Fruit fly (Drosophila melanogaster): Measurements from ENCODE around the gene Epg5.

Gene Epg5

dm6 chr3R:18732381-18732780 lies 26.3 kb downstream of the Epg5 start, which contains the start of gene CG14302:
TSS of gene CG14302 (plus strand) at chr3R:18732681.
- TF ChIP-seq Nf-YA (GFP tag; IDR thresholded peaks at IDR 0.05) (no peak), CG17802 (tag; optimal IDR thresholded peaks at IDR 0.05) (no peak), Trl (optimal IDR thresholded peaks at IDR 0.05) (no peak), Trl (GFP tag; optimal IDR thresholded peaks at IDR 0.05) (no peak), Neu2 (GFP tag; optimal IDR thresholded peaks at IDR 0.05; ENCODE audit: borderline replicate concordance) (no peak), fu2 (GFP tag; optimal IDR thresholded peaks at IDR 0.05) (no peak), aop (GFP tag; IDR thresholded peaks at IDR 0.05) (no peak), Jarid2 (GFP tag; optimal IDR thresholded peaks at IDR 0.05) (no peak), phol (tag; optimal IDR thresholded peaks at IDR 0.05) (no peak), gsb (GFP tag; IDR thresholded peaks at IDR 0.05) (no peak), danr (GFP tag; IDR thresholded peaks at IDR 0.05) (no peak)

dm6 chr3R:18731241-18731640 lies 27.4 kb downstream of the Epg5 start:
- TF ChIP-seq Gug (GFP tag; IDR thresholded peaks at IDR 0.05) (no peak), pzg (GFP tag; optimal IDR thresholded peaks at IDR 0.05) (peak; percentile 2), sna (GFP tag; IDR thresholded peaks at IDR 0.05; ENCODE audit: partially characterized antibody) (no peak), CG15073 (GFP tag; optimal IDR thresholded peaks at IDR 0.05) (peak; percentile 20), exex (tag; optimal IDR thresholded peaks at IDR 0.05) (peak; percentile 20), tx (GFP tag; optimal IDR thresholded peaks at IDR 0.05) (no peak), CG18011 (GFP tag; optimal IDR thresholded peaks at IDR 0.05) (peak; percentile 86), CG9437 (GFP tag; optimal IDR thresholded peaks at IDR 0.05) (peak; percentile 97), CG4707 (GFP tag; optimal IDR thresholded peaks at IDR 0.05) (no peak), CG13424 (tag; optimal IDR thresholded peaks at IDR 0.05) (no peak), stwl (tag; optimal IDR thresholded peaks at IDR 0.05) (peak; percentile 14), CG13287 (GFP tag; IDR thresholded peaks at IDR 0.05; ENCODE audit: partially characterized antibody) (peak; percentile 9; the same call in 1 of the 2 replicates), Drgx (GFP tag; IDR thresholded peaks at IDR 0.05) (no peak), Taf1 (GFP tag; IDR thresholded peaks at IDR 0.05) (no peak), hth (optimal IDR thresholded peaks at IDR 0.05) (no peak)

- TF ChIP-seq CG2129 (GFP tag; IDR thresholded peaks at IDR 0.05; ENCODE audit: partially characterized antibody) (no peak), ssp (GFP tag; IDR thresholded peaks at IDR 0.05) (no peak), PHDP (tag; optimal IDR thresholded peaks at IDR 0.05) (no peak)
Observed at dm6 chr3R:18728368-18728767, 30.3 kb downstream of the Epg5 start, which contains the start of gene CG7715. TSS of gene CG7715 (minus strand) at chr3R:18728468.

- TF ChIP-seq Ets65A (GFP tag) (peak; percentile 20), sob (GFP tag; IDR thresholded peaks at IDR 0.05) (no peak)
Observed at dm6 chr3R:18726334-18726733, 32.3 kb downstream of the Epg5 start, which contains the start of gene CG7714. TSS of gene CG7714 (minus strand) at chr3R:18726434.

dm6 chr3R:18722490-18722889 lies 36.2 kb downstream of the Epg5 start, which contains the start of gene CG34283:
TSS of gene CG34283 (minus strand) at chr3R:18722590.
- TF ChIP-seq H2.0 (GFP tag; IDR thresholded peaks at IDR 0.05) (no peak), CG18599 (GFP tag; optimal IDR thresholded peaks at IDR 0.05) (no peak), Trl (optimal IDR thresholded peaks at IDR 0.05) (peak in 1 of 2 experiments; percentile 47), Trl (GFP tag; optimal IDR thresholded peaks at IDR 0.05) (no peak), Neu2 (GFP tag; optimal IDR thresholded peaks at IDR 0.05; ENCODE audit: borderline replicate concordance) (peak; percentile 41), stwl (tag; optimal IDR thresholded peaks at IDR 0.05) (peak; percentile 43), stc (GFP tag; IDR thresholded peaks at IDR 0.05) (no peak), CG12659 (GFP tag; optimal IDR thresholded peaks at IDR 0.05) (no peak), twi (tag; optimal IDR thresholded peaks at IDR 0.05) (no peak), CG2129 (GFP tag; IDR thresholded peaks at IDR 0.05; ENCODE audit: partially characterized antibody) (no peak), CG2712 (tag; optimal IDR thresholded peaks at IDR 0.05) (no peak), CG5245 (GFP tag; optimal IDR thresholded peaks at IDR 0.05) (no peak), luna (GFP tag; optimal IDR thresholded peaks at IDR 0.05) (no peak), Dll (GFP tag; IDR thresholded peaks at IDR 0.05; ENCODE audit: partially characterized antibody) (peak; percentile 34; the same call in 1 of the 4 replicates), Optix (GFP tag; IDR thresholded peaks at IDR 0.05) (no peak), vfl (GFP tag; optimal IDR thresholded peaks at IDR 0.05) (no peak), CG10543 (GFP tag; optimal IDR thresholded peaks at IDR 0.05) (no peak), ac (GFP tag; optimal IDR thresholded peaks at IDR 0.05) (no peak), Dip2 (GFP tag; IDR thresholded peaks at IDR 0.05) (no peak)

Data from whole organism, embryonic.